Worm (Caenorhabditis elegans): ENCODE measurements around the gene F41E6.1.

The F41E6.1 gene

ce11 chrV:8623754-8624153, 1.3 kb downstream of the F41E6.1 start, which contains the start of gene F41E6.17:
Gene F41E6.17 (plus strand): TSS chrV:8624101.
- TF ChIP-seq ceh-39 (tag; optimal IDR thresholded peaks at IDR 0.05) = no peak
- no peak for TF ChIP-seq ceh-83 (GFP tag; optimal IDR thresholded peaks at IDR 0.05)
- no peak for TF ChIP-seq mls-2 (tag; optimal IDR thresholded peaks at IDR 0.05)
- peak; percentile 41 for TF ChIP-seq ces-1 (GFP tag; optimal IDR thresholded peaks at IDR 0.05)
- no peak for TF ChIP-seq sem-2 (GFP tag; optimal IDR thresholded peaks at IDR 0.05)
- TF ChIP-seq ham-2 (GFP tag; optimal IDR thresholded peaks at IDR 0.05) = no peak
- no peak for TF ChIP-seq drap-1 (GFP tag; optimal IDR thresholded peaks at IDR 0.05)

ce11 chrV:8626406-8626805, 4.0 kb downstream of the F41E6.1 start:
- TF ChIP-seq zip-8 (tag; optimal IDR thresholded peaks at IDR 0.05) (no peak), nhr-2 (tag; optimal IDR thresholded peaks at IDR 0.05) (no peak), M03D4.4 (tag; optimal IDR thresholded peaks at IDR 0.05) (no peak), elt-1 (tag; optimal IDR thresholded peaks at IDR 0.05; ENCODE audit: borderline replicate concordance, insufficient read depth) (no peak), nhr-12 (tag; optimal IDR thresholded peaks at IDR 0.05) (no peak), elt-3 (tag; optimal IDR thresholded peaks at IDR 0.05) (no peak), mls-2 (tag; optimal IDR thresholded peaks at IDR 0.05) (no peak), unc-120 (tag; optimal IDR thresholded peaks at IDR 0.05; ENCODE audit: poor library complexity, severe bottlenecking) (no peak), ceh-39 (tag; optimal IDR thresholded peaks at IDR 0.05) (no peak), ceh-43 (GFP tag; optimal IDR thresholded peaks at IDR 0.05) (no peak), bed-3 (GFP tag; optimal IDR thresholded peaks at IDR 0.05) (no peak), drap-1 (GFP tag; optimal IDR thresholded peaks at IDR 0.05) (no peak), tbx-8 (GFP tag; optimal IDR thresholded peaks at IDR 0.05) (no peak), nhr-28 (tag; optimal IDR thresholded peaks at IDR 0.05) (no peak)

- TF ChIP-seq zip-8 (tag; optimal IDR thresholded peaks at IDR 0.05) (no peak), bed-3 (GFP tag; optimal IDR thresholded peaks at IDR 0.05) (no peak), nhr-12 (tag; optimal IDR thresholded peaks at IDR 0.05) (no peak)
Observed at ce11 chrV:8627580-8627979, 5.2 kb downstream of the F41E6.1 start.

ce11 chrV:8629029-8629428, 6.6 kb downstream of the F41E6.1 start, which contains the start of gene F41E6.12:
Gene F41E6.12 (minus strand): TSS chrV:8629129.
- TF ChIP-seq mep-1 (tag; optimal IDR thresholded peaks at IDR 0.05) (no peak), nhr-237 (tag; optimal IDR thresholded peaks at IDR 0.05) (no peak)

- no peak for TF ChIP-seq nhr-76 (tag; optimal IDR thresholded peaks at IDR 0.05)
- no peak for TF ChIP-seq ces-1 (GFP tag; optimal IDR thresholded peaks at IDR 0.05)
- peak; percentile 12 for TF ChIP-seq ceh-39 (tag; optimal IDR thresholded peaks at IDR 0.05)
- peak; percentile 11 for TF ChIP-seq nhr-237 (tag; optimal IDR thresholded peaks at IDR 0.05)
- peak; percentile 36 for TF ChIP-seq pha-4 (tag; optimal IDR thresholded peaks at IDR 0.05)
- TF ChIP-seq unc-120 (tag; optimal IDR thresholded peaks at IDR 0.05; ENCODE audit: poor library complexity, severe bottlenecking) = peak; percentile 33
- TF ChIP-seq mep-1 (tag; optimal IDR thresholded peaks at IDR 0.05) = peak; percentile 45
- peak; percentile 52 for TF ChIP-seq mab-5 (tag; optimal IDR thresholded peaks at IDR 0.05)
- peak; percentile 41 for TF ChIP-seq blmp-1 (tag; optimal IDR thresholded peaks at IDR 0.05)
- TF ChIP-seq zip-8 (tag; optimal IDR thresholded peaks at IDR 0.05) = no peak
- no peak for TF ChIP-seq sptf-1 (tag; optimal IDR thresholded peaks at IDR 0.05)
- TF ChIP-seq ztf-11 (tag; optimal IDR thresholded peaks at IDR 0.05) = peak; percentile 10
- TF ChIP-seq nhr-2 (tag; optimal IDR thresholded peaks at IDR 0.05) = peak; percentile 11
- TF ChIP-seq lin-32 (GFP tag; optimal IDR thresholded peaks at IDR 0.05) = peak; percentile 18
- TF ChIP-seq snpc-4 (tag; optimal IDR thresholded peaks at IDR 0.05) = no peak
- peak; percentile 53 for TF ChIP-seq cnd-1 (tag; optimal IDR thresholded peaks at IDR 0.05)
- no peak for TF ChIP-seq elt-3 (tag; optimal IDR thresholded peaks at IDR 0.05)
- TF ChIP-seq hlh-1 (tag; optimal IDR thresholded peaks at IDR 0.05) = peak; percentile 86
- peak; percentile 39 for TF ChIP-seq lsy-2 (tag; optimal IDR thresholded peaks at IDR 0.05)
- TF ChIP-seq drap-1 (GFP tag; optimal IDR thresholded peaks at IDR 0.05) = peak; percentile 62
- TF ChIP-seq tbx-8 (GFP tag; optimal IDR thresholded peaks at IDR 0.05) = no peak
- peak; percentile 22 for TF ChIP-seq bed-3 (GFP tag; optimal IDR thresholded peaks at IDR 0.05)
- TF ChIP-seq unc-39 (tag; optimal IDR thresholded peaks at IDR 0.05) = no peak
- TF ChIP-seq flh-1 (GFP tag; optimal IDR thresholded peaks at IDR 0.05) = no peak
- peak; percentile 67 for TF ChIP-seq ceh-43 (GFP tag; optimal IDR thresholded peaks at IDR 0.05)
- no peak for TF ChIP-seq nhr-28 (tag; optimal IDR thresholded peaks at IDR 0.05)
- no peak for TF ChIP-seq elt-1 (tag; optimal IDR thresholded peaks at IDR 0.05; ENCODE audit: borderline replicate concordance, insufficient read depth)
- TF ChIP-seq sem-2 (GFP tag; optimal IDR thresholded peaks at IDR 0.05) = no peak
- TF ChIP-seq unc-62 (GFP tag; optimal IDR thresholded peaks at IDR 0.05) = peak; percentile 18
- TF ChIP-seq nhr-12 (tag; optimal IDR thresholded peaks at IDR 0.05) = no peak
- TF ChIP-seq lin-13 (tag; optimal IDR thresholded peaks at IDR 0.05) = peak; percentile 50
- peak; percentile 18 for TF ChIP-seq ham-2 (GFP tag; optimal IDR thresholded peaks at IDR 0.05)
- TF ChIP-seq mls-2 (tag; optimal IDR thresholded peaks at IDR 0.05) = no peak
- TF ChIP-seq M03D4.4 (tag; optimal IDR thresholded peaks at IDR 0.05) = no peak
- peak; percentile 75 for TF ChIP-seq ceh-83 (GFP tag; optimal IDR thresholded peaks at IDR 0.05)
Observed at ce11 chrV:8631277-8631765, 8.9 kb downstream of the F41E6.1 start, which contains the start of gene atg-18. Gene atg-18 (minus strand): TSS chrV:8631327.

All from whole organism, mixed stage, embryonic.